Fruit fly (Drosophila melanogaster) whole organism, prepupa: ENCODE measurements around the gene Kah.
A peak's percentile ranks its signal among the peaks of the same experiment; 100 is the strongest.

Experiments
- Blimp-1 ChIP-seq: fragments of 200-800 bp; sonication (Bioruptor generic); optimal IDR thresholded peaks from 3 replicates; lab custom pipeline; 2017; ENCODE audit warnings: missing biosample characterization, missing genetic modification characterization, mild to moderate bottlenecking, moderate library complexity, missing genetic modification reagents
- CG11294 ChIP-seq: fragments of 200-800 bp; sonication (Bioruptor generic); IDR thresholded peaks from 2 replicates; pipeline ENCODE4 v1.3.6; 2022; ENCODE audit warnings: missing biosample characterization, missing genetic modification characterization
- CG11762 ChIP-seq: fragments of 200-800 bp; sonication (Bioruptor generic); optimal IDR thresholded peaks from 3 replicates; lab custom pipeline; 2016; ENCODE audit warnings: missing biosample characterization, missing genetic modification characterization; ENCODE audit not compliant: insufficient read depth
- CG11902 ChIP-seq: fragments of 200-800 bp; sonication (Bioruptor generic); optimal IDR thresholded peaks from 3 replicates; lab custom pipeline; 2016; ENCODE audit warnings: missing biosample characterization, missing genetic modification characterization
- CG15336 ChIP-seq: fragments of 200-800 bp; sonication (Bioruptor generic); IDR thresholded peaks from 2 replicates; pipeline ENCODE4 v1.3.6; 2022; ENCODE audit warnings: missing biosample characterization, missing genetic modification characterization
- CG1621 ChIP-seq: fragments of 200-800 bp; sonication (Bioruptor generic); optimal IDR thresholded peaks from 3 replicates; lab custom pipeline; 2018; ENCODE audit warnings: missing biosample characterization, mild to moderate bottlenecking, missing genetic modification characterization
- CG16779 ChIP-seq: fragments of 200-800 bp; sonication (Bioruptor generic); optimal IDR thresholded peaks from 3 replicates; lab custom pipeline; 2017; ENCODE audit warnings: missing biosample characterization, mild to moderate bottlenecking, missing genetic modification characterization
- CG3032 ChIP-seq: fragments of 200-800 bp; optimal IDR thresholded peaks from 2 replicates; lab custom pipeline; 2019; ENCODE audit warnings: missing biosample characterization, mild to moderate bottlenecking, missing genetic modification characterization, moderate library complexity
- CG31627 ChIP-seq: fragments of 200-800 bp; sonication (Bioruptor generic); optimal IDR thresholded peaks from 3 replicates; lab custom pipeline; 2016; ENCODE audit warnings: missing biosample characterization, missing genetic modification characterization
- CG32006 ChIP-seq: fragments of 200-800 bp; sonication (Bioruptor generic); optimal IDR thresholded peaks from 3 replicates; lab custom pipeline; 2017; ENCODE audit warnings: missing biosample characterization, mild to moderate bottlenecking, missing genetic modification characterization
- CG34406 ChIP-seq: fragments of 200-800 bp; sonication (Bioruptor generic); optimal IDR thresholded peaks from 3 replicates; lab custom pipeline; 2016; ENCODE audit warnings: missing biosample characterization, missing genetic modification characterization
- CG3919 ChIP-seq: fragments of 200-800 bp; sonication (Bioruptor generic); optimal IDR thresholded peaks from 3 replicates; lab custom pipeline; 2016; ENCODE audit warnings: missing biosample characterization, missing genetic modification characterization
- CG4318 ChIP-seq: fragments of 200-800 bp; sonication (Bioruptor generic); optimal IDR thresholded peaks from 3 replicates; lab custom pipeline; 2017; ENCODE audit warnings: missing biosample characterization, mild to moderate bottlenecking, missing genetic modification characterization
- CG6163 ChIP-seq: fragments of 200-800 bp; sonication (Bioruptor generic); IDR thresholded peaks from 3 replicates; pipeline ENCODE4 v1.3.6; 2022; ENCODE audit warnings: missing biosample characterization, missing genetic modification characterization
- CG6792 ChIP-seq: fragments of 200-800 bp; sonication (Bioruptor generic); optimal IDR thresholded peaks from 3 replicates; lab custom pipeline; 2016; ENCODE audit warnings: missing biosample characterization, missing genetic modification characterization
- CG6808 ChIP-seq: fragments of 200-800 bp; sonication (Bioruptor generic); optimal IDR thresholded peaks from 3 replicates; lab custom pipeline; 2017; ENCODE audit warnings: missing biosample characterization, missing genetic modification characterization, mild to moderate bottlenecking, moderate library complexity, missing genetic modification reagents
- CG6854 ChIP-seq: fragments of 200-800 bp; sonication (Bioruptor generic); optimal IDR thresholded peaks from 2 replicates; lab custom pipeline; 2017; ENCODE audit warnings: missing biosample characterization, mild to moderate bottlenecking, missing genetic modification characterization
- CG7368 ChIP-seq: fragments of 200-800 bp; sonication (Bioruptor generic); optimal IDR thresholded peaks from 3 replicates; lab custom pipeline; 2016; ENCODE audit warnings: missing biosample characterization, missing genetic modification characterization
- CG8632 ChIP-seq: fragments of 200-800 bp; sonication (Bioruptor generic); optimal IDR thresholded peaks from 3 replicates; lab custom pipeline; 2016; ENCODE audit warnings: missing biosample characterization, missing genetic modification characterization
- Eip75B ChIP-seq: fragments of 200-800 bp; sonication (Bioruptor generic); optimal IDR thresholded peaks from 3 replicates; lab custom pipeline; 2016; ENCODE audit warnings: missing biosample characterization, missing genetic modification characterization
- Eip93F ChIP-seq: fragments of 200-800 bp; sonication (Bioruptor generic); optimal IDR thresholded peaks from 2 replicates; lab custom pipeline; 2016; ENCODE audit warnings: missing biosample characterization, mild to moderate bottlenecking, missing genetic modification characterization
- Ets21C ChIP-seq: fragments of 200-800 bp; sonication (Bioruptor generic); optimal IDR thresholded peaks from 3 replicates; lab custom pipeline; 2016; ENCODE audit warnings: missing biosample characterization, missing genetic modification characterization
- Ets96B ChIP-seq: fragments of 200-800 bp; optimal IDR thresholded peaks from 2 replicates; lab custom pipeline; 2019; ENCODE audit warnings: missing biosample characterization, mild to moderate bottlenecking, missing genetic modification characterization, moderate library complexity
- Gug ChIP-seq: fragments of 200-800 bp; sonication (Bioruptor generic); IDR thresholded peaks from 2 replicates; pipeline ENCODE4 v1.3.6; 2022; ENCODE audit warnings: missing biosample characterization, missing genetic modification characterization
- Hr38 ChIP-seq: sonication (Bioruptor generic); optimal IDR thresholded peaks from 2 replicates; lab custom pipeline; 2016; ENCODE audit warnings: missing biosample characterization, missing genetic modification characterization
- Lpt ChIP-seq: fragments of 200-800 bp; sonication (Bioruptor generic); optimal IDR thresholded peaks from 3 replicates; lab custom pipeline; 2016; ENCODE audit warnings: missing biosample characterization, missing genetic modification characterization
- Met ChIP-seq: fragments of 200-800 bp; sonication (Bioruptor generic); optimal IDR thresholded peaks from 3 replicates; lab custom pipeline; 2016; ENCODE audit warnings: missing biosample characterization, missing genetic modification characterization
- OdsH ChIP-seq: fragments of 200-800 bp; sonication (Bioruptor generic); optimal IDR thresholded peaks from 3 replicates; lab custom pipeline; 2016; ENCODE audit warnings: missing biosample characterization, missing genetic modification characterization
- Smox ChIP-seq: fragments of 200-800 bp; sonication (Bioruptor generic); optimal IDR thresholded peaks from 3 replicates; lab custom pipeline; 2016; ENCODE audit warnings: missing biosample characterization, missing genetic modification characterization
- Sox102F ChIP-seq: fragments of 200-800 bp; sonication (Bioruptor generic); optimal IDR thresholded peaks from 2 replicates; lab custom pipeline; 2016; ENCODE audit warnings: missing biosample characterization, mild to moderate bottlenecking, missing genetic modification characterization
- Sox14 ChIP-seq: fragments of 200-800 bp; sonication (Bioruptor generic); optimal IDR thresholded peaks from 3 replicates; lab custom pipeline; 2016; ENCODE audit warnings: missing biosample characterization, missing genetic modification characterization
- Sox15 ChIP-seq: fragments of 200-800 bp; sonication (Bioruptor generic); optimal IDR thresholded peaks from 3 replicates; lab custom pipeline; 2016; ENCODE audit warnings: missing biosample characterization, missing genetic modification characterization
- achi ChIP-seq: fragments of 200-800 bp; sonication (Bioruptor generic); optimal IDR thresholded peaks from 3 replicates; lab custom pipeline; 2016; ENCODE audit warnings: missing biosample characterization, missing genetic modification characterization
- acj6 ChIP-seq: fragments of 200-800 bp; sonication (Bioruptor generic); optimal IDR thresholded peaks from 3 replicates; lab custom pipeline; 2016; ENCODE audit warnings: missing biosample characterization, missing genetic modification characterization
- cyc ChIP-seq: fragments of 200-800 bp; sonication (Bioruptor generic); optimal IDR thresholded peaks from 3 replicates; lab custom pipeline; 2016; ENCODE audit warnings: missing biosample characterization, missing genetic modification characterization
- dsx ChIP-seq: fragments of 200-800 bp; optimal IDR thresholded peaks from 3 replicates; lab custom pipeline; 2019; ENCODE audit warnings: missing biosample characterization, mild to moderate bottlenecking, missing genetic modification characterization, moderate library complexity; ENCODE audit not compliant: poor library complexity, severe bottlenecking
- eg ChIP-seq: fragments of 200-800 bp; sonication (Bioruptor generic); IDR thresholded peaks from 3 replicates; pipeline ENCODE4 v1.3.6; 2022; ENCODE audit warnings: missing biosample characterization, missing genetic modification characterization
- esn ChIP-seq: fragments of 200-800 bp; sonication (Bioruptor generic); optimal IDR thresholded peaks from 2 replicates; lab custom pipeline; 2016; ENCODE audit warnings: missing biosample characterization, mild to moderate bottlenecking, missing genetic modification characterization, moderate library complexity
- fd59A ChIP-seq: fragments of 200-800 bp; sonication (Bioruptor generic); optimal IDR thresholded peaks from 2 replicates; lab custom pipeline; 2017; ENCODE audit warnings: missing biosample characterization, mild to moderate bottlenecking, missing genetic modification characterization, missing genetic modification reagents
- fd85E ChIP-seq: fragments of 200-800 bp; sonication (Bioruptor generic); optimal IDR thresholded peaks from 3 replicates; lab custom pipeline; 2016; ENCODE audit warnings: missing biosample characterization, missing genetic modification characterization
- fkh ChIP-seq: fragments of 200-800 bp; sonication (Bioruptor generic); optimal IDR thresholded peaks from 3 replicates; lab custom pipeline; 2017; ENCODE audit warnings: missing biosample characterization, mild to moderate bottlenecking, missing genetic modification characterization, moderate library complexity
- lz ChIP-seq: fragments of 200-800 bp; sonication (Bioruptor generic); optimal IDR thresholded peaks from 3 replicates; lab custom pipeline; 2016; ENCODE audit warnings: missing biosample characterization, missing genetic modification characterization
- net ChIP-seq: fragments of 200-800 bp; sonication (Bioruptor generic); optimal IDR thresholded peaks from 3 replicates; lab custom pipeline; 2016; ENCODE audit warnings: missing biosample characterization, missing genetic modification characterization
- pdm3 ChIP-seq: fragments of 200-800 bp; sonication (Bioruptor generic); optimal IDR thresholded peaks from 3 replicates; lab custom pipeline; 2016; ENCODE audit warnings: missing biosample characterization, missing genetic modification characterization
- salr ChIP-seq, 2 experiments: fragments of 200-800 bp; sonication (Bioruptor generic); optimal IDR thresholded peaks; 3 replicates each; lab custom pipeline; 2016 to 2018; ENCODE audit warnings: missing biosample characterization in 2 of 2, missing genetic modification characterization in 2 of 2, mild to moderate bottlenecking in 1 of 2
- spab ChIP-seq: fragments of 200-800 bp; sonication (Bioruptor generic); optimal IDR thresholded peaks from 2 replicates; lab custom pipeline; 2017; ENCODE audit warnings: missing biosample characterization, mild to moderate bottlenecking, missing genetic modification characterization, missing genetic modification reagents
- svp ChIP-seq: fragments of 200-800 bp; sonication (Bioruptor generic); peaks from one replicate; lab custom pipeline; 2016; ENCODE audit warnings: missing biosample characterization, missing genetic modification characterization
- topi ChIP-seq: fragments of 200-800 bp; sonication (Bioruptor generic); optimal IDR thresholded peaks from 3 replicates; lab custom pipeline; 2016; ENCODE audit warnings: missing biosample characterization, missing genetic modification characterization

The Kah gene

dm6 chr3L:563951-564350, 25.1 kb downstream of the Kah start (continued):
- TF ChIP-seq Eip75B (peak; percentile 10), CG6163 (GFP tag; lab: Robert Waterston, UW) (peak; percentile 44; the same call in 2 of the 3 replicates), CG6808 (GFP tag; lab: Kevin White, UChicago) (no peak), CG11902 (GFP tag; lab: Kevin White, UChicago) (no peak), CG11294 (GFP tag; lab: Robert Waterston, UW) (0 out of 2 replicates have a peak, but pooled peaks have one; percentile 31)

dm6 chr3L:563002-563627, 26.0 kb downstream of the Kah start:
- TF ChIP-seq dsx (GFP tag; lab: Kevin White, UChicago) (no peak), topi (GFP tag; lab: Kevin White, UChicago) (peak; percentile 47), Eip75B (no peak), CG7368 (GFP tag; lab: Kevin White, UChicago) (peak; percentile 0), spab (GFP tag; lab: Kevin White, UChicago) (peak; percentile 14), lz (GFP tag; lab: Kevin White, UChicago) (peak; percentile 29), Blimp-1 (GFP tag; lab: Kevin White, UChicago) (peak; percentile 7), Sox102F (no peak), CG6792 (GFP tag; lab: Kevin White, UChicago) (peak; percentile 42), achi (GFP tag; lab: Kevin White, UChicago) (peak; percentile 64), CG11294 (GFP tag; lab: Robert Waterston, UW) (peak; percentile 87), CG6854 (GFP tag; lab: Kevin White, UChicago) (no peak), CG4318 (peak; percentile 63), CG8632 (peak; percentile 28), svp (GFP tag; lab: Kevin White, UChicago) (peak; percentile 83), CG16779 (tag; lab: Kevin White, UChicago) (peak; percentile 47), Sox15 (GFP tag; lab: Kevin White, UChicago) (peak; percentile 5), CG11762 (GFP tag; lab: Kevin White, UChicago) (peak; percentile 61), CG3919 (GFP tag; lab: Kevin White, UChicago) (peak; percentile 63), CG6808 (GFP tag; lab: Kevin White, UChicago) (peak; percentile 52), CG15336 (GFP tag; lab: Robert Waterston, UW) (peak; percentile 92), Met (GFP tag; lab: Kevin White, UChicago) (peak; percentile 40), Smox (peak; percentile 27), CG34406 (peak; percentile 20), fd85E (GFP tag; lab: Kevin White, UChicago) (no peak), CG32006 (GFP tag; lab: Kevin White, UChicago) (peak; percentile 85), CG31627 (GFP tag; lab: Kevin White, UChicago) (peak; percentile 35), CG3032 (no peak), OdsH (GFP tag; lab: Kevin White, UChicago) (peak; percentile 71), esn (GFP tag; lab: Kevin White, UChicago) (peak; percentile 6), acj6 (GFP tag; lab: Kevin White, UChicago) (peak; percentile 60), Hr38 (GFP tag; lab: Kevin White, UChicago) (no peak), salr (GFP tag; optimal IDR thresholded peaks at IDR 0.05; lab: Kevin White, UChicago) (peak; percentile 2 to 58), net (GFP tag; lab: Kevin White, UChicago) (peak; percentile 72), Lpt (GFP tag; lab: Kevin White, UChicago) (peak; percentile 71), Sox14 (GFP tag; lab: Kevin White, UChicago) (peak; percentile 46), CG6163 (GFP tag; lab: Robert Waterston, UW) (peak; percentile 89), Gug (peak; percentile 80), cyc (GFP tag; lab: Kevin White, UChicago) (peak; percentile 21), Eip93F (GFP tag; lab: Kevin White, UChicago) (no peak), CG11902 (GFP tag; lab: Kevin White, UChicago) (peak; percentile 50), fkh (GFP tag; lab: Kevin White, UChicago) (no peak), CG1621 (no peak), pdm3 (GFP tag; lab: Kevin White, UChicago) (peak; percentile 66), Ets96B (peak; percentile 27), eg (GFP tag; lab: Robert Waterston, UW) (peak; percentile 96), fd59A (no peak), Ets21C (no peak)
